4 fruit fly cellular contexts compared by ENCODE assay signal in genomic region chr3R:18787237-18787636, dm6.
TF ChIP-seq lines count a peak whose summit lies in the region.

No protein-coding gene starts in this region.

- no peak for TF ChIP-seq CTCF in whole organism, embryonic (GFP tag; optimal IDR thresholded peaks at IDR 0.05; lab: Kevin White, UChicago)

TF ChIP-seq in whole organism, embryonic, 481 proteins besides CTCF, POLR2A, EP300 and RAD21 (continues in another document):
- TF ChIP-seq Fer1 (GFP tag; optimal IDR thresholded peaks at IDR 0.05; lab: Kevin White, UChicago) = peak; percentile 17
- TF ChIP-seq CG17359 (tag; optimal IDR thresholded peaks at IDR 0.05; lab: Kevin White, UChicago) = peak; percentile 12
- peak; percentile 36; the same call in 1 of the 3 replicates for TF ChIP-seq dysf (GFP tag; IDR thresholded peaks at IDR 0.05; lab: Robert Waterston, UW)
- TF ChIP-seq lmd (GFP tag; IDR thresholded peaks at IDR 0.05; lab: Robert Waterston, UW) = 0 out of 2 replicates have a peak, but pooled peaks have one; percentile 9
- TF ChIP-seq prd (optimal IDR thresholded peaks at IDR 0.05; lab: Kevin White, UChicago) = no peak
- TF ChIP-seq prd (GFP tag; IDR thresholded peaks at IDR 0.05; lab: Robert Waterston, UW) = 0 out of 3 replicates have a peak, but pooled peaks have one; percentile 17
- 0 out of 2 replicates have a peak, but pooled peaks have one; percentile 18 for TF ChIP-seq vvl (GFP tag; IDR thresholded peaks at IDR 0.05; lab: Robert Waterston, UW)
- peak; percentile 31 for TF ChIP-seq lab (GFP tag; optimal IDR thresholded peaks at IDR 0.05; lab: Kevin White, UChicago)
- TF ChIP-seq Meics (GFP tag; optimal IDR thresholded peaks at IDR 0.05; lab: Kevin White, UChicago) = peak; percentile 16
- no peak for TF ChIP-seq sr (GFP tag; IDR thresholded peaks at IDR 0.05; lab: Robert Waterston, UW)
- no peak for TF ChIP-seq pita (GFP tag; optimal IDR thresholded peaks at IDR 0.05; lab: Kevin White, UChicago)
- TF ChIP-seq CG15601 (tag; optimal IDR thresholded peaks at IDR 0.05; lab: Kevin White, UChicago) = no peak
- TF ChIP-seq CG34422 (GFP tag; IDR thresholded peaks at IDR 0.05; lab: Robert Waterston, UW) = 0 out of 3 replicates have a peak, but pooled peaks have one; percentile 35
- no peak for TF ChIP-seq wek (GFP tag; optimal IDR thresholded peaks at IDR 0.05; lab: Kevin White, UChicago)
- TF ChIP-seq gem (tag; optimal IDR thresholded peaks at IDR 0.05; lab: Kevin White, UChicago) = no peak
- TF ChIP-seq CG18599 (GFP tag; optimal IDR thresholded peaks at IDR 0.05; lab: Kevin White, UChicago) = peak; percentile 50
- peak; percentile 45 for TF ChIP-seq nom (GFP tag; optimal IDR thresholded peaks at IDR 0.05; lab: Kevin White, UChicago)
- TF ChIP-seq Drgx (GFP tag; IDR thresholded peaks at IDR 0.05; lab: Robert Waterston, UW) = peak; percentile 66
- TF ChIP-seq B-H2 (GFP tag; optimal IDR thresholded peaks at IDR 0.05; lab: Kevin White, UChicago) = no peak
- no peak for TF ChIP-seq CG9437 (GFP tag; optimal IDR thresholded peaks at IDR 0.05; lab: Kevin White, UChicago)
- TF ChIP-seq Ada2b (GFP tag; IDR thresholded peaks at IDR 0.05; lab: Robert Waterston, UW) = 0 out of 2 replicates have a peak, but pooled peaks have one; percentile 10

TF ChIP-seq in whole organism, prepupa, 60 proteins besides CTCF, POLR2A, EP300 and RAD21 (continues in another document):
- TF ChIP-seq CG15336 (GFP tag; IDR thresholded peaks at IDR 0.05; lab: Robert Waterston, UW) = peak; percentile 52
- no peak for TF ChIP-seq fkh (GFP tag; optimal IDR thresholded peaks at IDR 0.05; lab: Kevin White, UChicago)
- no peak for TF ChIP-seq vri (GFP tag; optimal IDR thresholded peaks at IDR 0.05; lab: Kevin White, UChicago)
- TF ChIP-seq lz (GFP tag; optimal IDR thresholded peaks at IDR 0.05; lab: Kevin White, UChicago) = peak; percentile 30
- TF ChIP-seq CG6854 (GFP tag; optimal IDR thresholded peaks at IDR 0.05; lab: Kevin White, UChicago) = peak; percentile 59
- TF ChIP-seq CG10669 (GFP tag; optimal IDR thresholded peaks at IDR 0.05; lab: Kevin White, UChicago) = peak; percentile 72
- peak; percentile 27 for TF ChIP-seq achi (GFP tag; optimal IDR thresholded peaks at IDR 0.05; lab: Kevin White, UChicago)
- TF ChIP-seq esn (GFP tag; optimal IDR thresholded peaks at IDR 0.05; lab: Kevin White, UChicago) = peak; percentile 48
- TF ChIP-seq Met (GFP tag; optimal IDR thresholded peaks at IDR 0.05; lab: Kevin White, UChicago) = peak; percentile 54
- TF ChIP-seq Hr39 (GFP tag; optimal IDR thresholded peaks at IDR 0.05; lab: Kevin White, UChicago) = peak; percentile 33
- peak; percentile 30 for TF ChIP-seq Smox (GFP tag; optimal IDR thresholded peaks at IDR 0.05; lab: Kevin White, UChicago)
- TF ChIP-seq cyc (GFP tag; optimal IDR thresholded peaks at IDR 0.05; lab: Kevin White, UChicago) = peak; percentile 85
- peak; percentile 49 for TF ChIP-seq CG11902 (GFP tag; optimal IDR thresholded peaks at IDR 0.05; lab: Kevin White, UChicago)
- peak; percentile 73 for TF ChIP-seq Lpt (GFP tag; optimal IDR thresholded peaks at IDR 0.05; lab: Kevin White, UChicago)
- peak; percentile 69 for TF ChIP-seq CG6276 (GFP tag; optimal IDR thresholded peaks at IDR 0.05; lab: Kevin White, UChicago)
- peak; percentile 42 for TF ChIP-seq Blimp-1 (GFP tag; optimal IDR thresholded peaks at IDR 0.05; lab: Kevin White, UChicago)
- no peak for TF ChIP-seq Ets21C (GFP tag; optimal IDR thresholded peaks at IDR 0.05; lab: Kevin White, UChicago)
- no peak for TF ChIP-seq CG16779 (tag; optimal IDR thresholded peaks at IDR 0.05; lab: Kevin White, UChicago)
- TF ChIP-seq CG7368 (GFP tag; optimal IDR thresholded peaks at IDR 0.05; lab: Kevin White, UChicago) = peak; percentile 68
- peak; percentile 44 for TF ChIP-seq OdsH (GFP tag; optimal IDR thresholded peaks at IDR 0.05; lab: Kevin White, UChicago)
- TF ChIP-seq CG8319 (GFP tag; optimal IDR thresholded peaks at IDR 0.05; lab: Kevin White, UChicago) = peak; percentile 72
- peak; percentile 46 for TF ChIP-seq Sox102F (GFP tag; optimal IDR thresholded peaks at IDR 0.05; lab: Kevin White, UChicago)
- peak; percentile 45 for TF ChIP-seq CG10631 (GFP tag; optimal IDR thresholded peaks at IDR 0.05; lab: Kevin White, UChicago)
- peak; percentile 81 for TF ChIP-seq Ets96B (tag; optimal IDR thresholded peaks at IDR 0.05; lab: Kevin White, UChicago)

TF ChIP-seq in whole organism, pupa, 21 proteins besides CTCF, POLR2A, EP300 and RAD21:
- peak; percentile 64 for TF ChIP-seq CG4496 (GFP tag; IDR thresholded peaks at IDR 0.05; lab: Robert Waterston, UW)
- TF ChIP-seq Pif1B (GFP tag; optimal IDR thresholded peaks at IDR 0.05; lab: Kevin White, UChicago) = peak; percentile 0
- TF ChIP-seq EcR (GFP tag; optimal IDR thresholded peaks at IDR 0.05; lab: Kevin White, UChicago) = no peak
- TF ChIP-seq D1 (tag; optimal IDR thresholded peaks at IDR 0.05; lab: Kevin White, UChicago) = no peak
- peak; percentile 83 for TF ChIP-seq CG8159 (tag; optimal IDR thresholded peaks at IDR 0.05; lab: Kevin White, UChicago)
- peak; percentile 80 for TF ChIP-seq CG8301 (tag; optimal IDR thresholded peaks at IDR 0.05; lab: Kevin White, UChicago)
- TF ChIP-seq fd96Ca (GFP tag; IDR thresholded peaks at IDR 0.05; lab: Robert Waterston, UW) = peak; percentile 77
- TF ChIP-seq CG32121 (GFP tag; IDR thresholded peaks at IDR 0.05; lab: Robert Waterston, UW) = peak; percentile 59
- TF ChIP-seq CG12605 (GFP tag; IDR thresholded peaks at IDR 0.05; lab: Robert Waterston, UW) = peak; percentile 59
- no peak for TF ChIP-seq CG10348 (GFP tag; IDR thresholded peaks at IDR 0.05; lab: Robert Waterston, UW)
- TF ChIP-seq Snoo (tag; optimal IDR thresholded peaks at IDR 0.05; lab: Kevin White, UChicago) = peak; percentile 9
- peak; percentile 49 for TF ChIP-seq gl (tag; optimal IDR thresholded peaks at IDR 0.05; lab: Kevin White, UChicago)
- TF ChIP-seq Pif1A (GFP tag; optimal IDR thresholded peaks at IDR 0.05; lab: Kevin White, UChicago) = peak; percentile 22
- no peak for TF ChIP-seq CG13204 (GFP tag; optimal IDR thresholded peaks at IDR 0.05; lab: Kevin White, UChicago)
- peak; percentile 84 for TF ChIP-seq CG17806 (tag; optimal IDR thresholded peaks at IDR 0.05; lab: Kevin White, UChicago)
- TF ChIP-seq Ets98B (GFP tag; IDR thresholded peaks at IDR 0.05; lab: Robert Waterston, UW) = peak; percentile 56
- no peak for TF ChIP-seq CG34367 (tag; optimal IDR thresholded peaks at IDR 0.05; lab: Kevin White, UChicago)
- peak; percentile 72 for TF ChIP-seq CG9948 (tag; optimal IDR thresholded peaks at IDR 0.05; lab: Kevin White, UChicago)
- 0 out of 2 replicates have a peak, but pooled peaks have one; percentile 27 for TF ChIP-seq rn (GFP tag; IDR thresholded peaks at IDR 0.05; lab: Robert Waterston, UW)
- TF ChIP-seq CG14655 (GFP tag; optimal IDR thresholded peaks at IDR 0.05; lab: Kevin White, UChicago) = peak; percentile 86
- peak; percentile 41 for TF ChIP-seq CG15710 (tag; optimal IDR thresholded peaks at IDR 0.05; lab: Kevin White, UChicago)

TF ChIP-seq in whole organism, wandering third instar larva, 38 proteins besides CTCF, POLR2A, EP300 and RAD21 (continues in another document):
- TF ChIP-seq psq (GFP tag; optimal IDR thresholded peaks at IDR 0.05; lab: Kevin White, UChicago) (no peak), dsf (GFP tag; optimal IDR thresholded peaks at IDR 0.05; lab: Kevin White, UChicago; ENCODE audit: borderline replicate concordance) (no peak), ey (GFP tag; optimal IDR thresholded peaks at IDR 0.05; lab: Kevin White, UChicago) (peak; percentile 16), Dif (GFP tag; optimal IDR thresholded peaks at IDR 0.05; lab: Kevin White, UChicago; ENCODE audit: partially characterized antibody) (no peak), OdsH (GFP tag; optimal IDR thresholded peaks at IDR 0.05; lab: Kevin White, UChicago) (peak; percentile 15), sage (GFP tag; optimal IDR thresholded peaks at IDR 0.05; lab: Kevin White, UChicago) (no peak), Vsx2 (GFP tag; optimal IDR thresholded peaks at IDR 0.05; lab: Kevin White, UChicago; ENCODE audit: partially characterized antibody) (no peak), woc (GFP tag; optimal IDR thresholded peaks at IDR 0.05; lab: Kevin White, UChicago) (no peak), Mio (GFP tag; optimal IDR thresholded peaks at IDR 0.05; lab: Kevin White, UChicago) (no peak), dl (GFP tag; optimal IDR thresholded peaks at IDR 0.05; lab: Kevin White, UChicago; ENCODE audit: insufficient read depth in 1 of 2, partially characterized antibody in 2 of 2) (no peak), sv (GFP tag; optimal IDR thresholded peaks at IDR 0.05; lab: Kevin White, UChicago) (no peak), br (GFP tag; optimal IDR thresholded peaks at IDR 0.05; lab: Kevin White, UChicago) (peak; percentile 33), Myc (optimal IDR thresholded peaks at IDR 0.05; lab: Kevin White, UChicago) (no peak), brk (GFP tag; optimal IDR thresholded peaks at IDR 0.05; lab: Kevin White, UChicago) (no peak), foxo (GFP tag; optimal IDR thresholded peaks at IDR 0.05; lab: Kevin White, UChicago) (peak in 1 of 2 experiments; percentile 19), CG32264 (GFP tag; optimal IDR thresholded peaks at IDR 0.05; lab: Kevin White, UChicago) (no peak), Sp1 (GFP tag; optimal IDR thresholded peaks at IDR 0.05; lab: Kevin White, UChicago) (peak; percentile 25), tai (GFP tag; optimal IDR thresholded peaks at IDR 0.05; lab: Kevin White, UChicago) (no peak), Hnf4 (GFP tag; optimal IDR thresholded peaks at IDR 0.05; lab: Kevin White, UChicago) (no peak), Rel (GFP tag; optimal IDR thresholded peaks at IDR 0.05; lab: Kevin White, UChicago) (no peak), Rel (tag; optimal IDR thresholded peaks at IDR 0.05; lab: Kevin White, UChicago) (no peak), h (GFP tag; optimal IDR thresholded peaks at IDR 0.05; lab: Kevin White, UChicago) (peak; percentile 42), jim (GFP tag; optimal IDR thresholded peaks at IDR 0.05; lab: Kevin White, UChicago) (no peak), CG9705 (GFP tag; optimal IDR thresholded peaks at IDR 0.05; lab: Kevin White, UChicago) (no peak), usp (GFP tag; optimal IDR thresholded peaks at IDR 0.05; lab: Kevin White, UChicago) (no peak), Hr78 (GFP tag; optimal IDR thresholded peaks at IDR 0.05; lab: Kevin White, UChicago) (no peak), fru (GFP tag; optimal IDR thresholded peaks at IDR 0.05; lab: Kevin White, UChicago) (peak; percentile 30), Hr83 (GFP tag; optimal IDR thresholded peaks at IDR 0.05; lab: Kevin White, UChicago; ENCODE audit: poor library complexity, severe bottlenecking) (no peak), dmrt93B (GFP tag; optimal IDR thresholded peaks at IDR 0.05; lab: Kevin White, UChicago) (peak; percentile 54), lola (GFP tag; optimal IDR thresholded peaks at IDR 0.05; lab: Kevin White, UChicago) (no peak), Jra (GFP tag; optimal IDR thresholded peaks at IDR 0.05; lab: Kevin White, UChicago) (no peak), HLH106 (tag; optimal IDR thresholded peaks at IDR 0.05; lab: Kevin White, UChicago) (peak; percentile 26), pan (optimal IDR thresholded peaks at IDR 0.05; lab: Kevin White, UChicago) (no peak)

Comparison
In these comparisons a context has a peak if more than half of its experiments do, and no peak if none do; other contexts are left out.
1. Of the 7 proteins assayed by ChIP-seq in both whole organism, embryonic and whole organism, prepupa: peak only in whole organism, embryonic: none; only in whole organism, prepupa: Blimp-1, CG6854, Hr39, Lpt and Sox102F; in both: Gug; in neither: 1.